Worm (Caenorhabditis elegans): ENCODE results near the gene lgc-9.

ce11 chrIV:3447350-3447749 is 31.9 kb downstream of the lgc-9 start:
- TF ChIP-seq ham-2 (GFP tag; optimal IDR thresholded peaks at IDR 0.05) (no peak), elt-3 (tag; optimal IDR thresholded peaks at IDR 0.05) (no peak), nhr-237 (tag; optimal IDR thresholded peaks at IDR 0.05) (no peak)

All from whole organism, mixed stage, embryonic.